Fruit fly (Drosophila melanogaster) whole organism, wandering third instar larva: Measurements from ENCODE around the gene CG6356.

Experiments
- CrebA ChIP-seq: fragments of 200-800 bp; sonication (Bioruptor generic); optimal IDR thresholded peaks from 2 replicates; lab custom pipeline; 2016; ENCODE audit warnings: missing biosample characterization, mild to moderate bottlenecking, missing genetic modification characterization, borderline replicate concordance
- Dif ChIP-seq: fragments of 200-275, 200-300 bp; sonication (Bioruptor generic); optimal IDR thresholded peaks from 2 replicates; lab custom pipeline; 2018; ENCODE audit warnings: missing biosample characterization, missing genetic modification characterization; ENCODE audit not compliant: partially characterized antibody
- HLH106 ChIP-seq: fragments of 200-800 bp; optimal IDR thresholded peaks from 3 replicates; lab custom pipeline; 2019; ENCODE audit warnings: missing biosample characterization, mild to moderate bottlenecking, missing genetic modification characterization, moderate library complexity
- Hnf4 ChIP-seq: fragments of 200-800 bp; sonication (Bioruptor generic); optimal IDR thresholded peaks from 2 replicates; lab custom pipeline; 2016; ENCODE audit warnings: missing biosample characterization, mild to moderate bottlenecking, missing genetic modification characterization
- Hr78 ChIP-seq: fragments of >200 bp; optimal IDR thresholded peaks from 2 replicates; lab custom pipeline; 2017; ENCODE audit warnings: missing biosample characterization, missing genetic modification characterization
- Hr83 ChIP-seq: fragments of 200-300 bp; sonication (Bioruptor generic); optimal IDR thresholded peaks from 2 replicates; lab custom pipeline; 2016; ENCODE audit warnings: missing biosample characterization, mild to moderate bottlenecking, missing genetic modification characterization, moderate library complexity; ENCODE audit not compliant: poor library complexity, severe bottlenecking
- Jra ChIP-seq: sonication (Bioruptor generic); optimal IDR thresholded peaks from 2 replicates; lab custom pipeline; 2016; ENCODE audit warnings: missing biosample characterization, missing genetic modification characterization
- Mio ChIP-seq: sonication (Bioruptor generic); optimal IDR thresholded peaks from 2 replicates; lab custom pipeline; 2016; ENCODE audit warnings: missing biosample characterization, missing genetic modification characterization
- N ChIP-seq: fragments of >200 bp; optimal IDR thresholded peaks from 2 replicates; lab custom pipeline; 2018; ENCODE audit warnings: missing biosample characterization, missing external identifiers, missing genetic modification characterization
- OdsH ChIP-seq: fragments of 200-800 bp; sonication (Bioruptor generic); optimal IDR thresholded peaks from 2 replicates; lab custom pipeline; 2016; ENCODE audit warnings: missing biosample characterization, mild to moderate bottlenecking, missing genetic modification characterization
- Rel ChIP-seq, 2 experiments: fragments of 200-800 bp; sonication (Bioruptor generic) in 1 of 2; optimal IDR thresholded peaks; 2 replicates in 1 of 2; 3 replicates in 1 of 2; lab custom pipeline; 2016 to 2019; ENCODE audit warnings: mild to moderate bottlenecking in 2 of 2, missing biosample characterization in 2 of 2, missing genetic modification characterization in 2 of 2, moderate library complexity in 1 of 2
- Vsx2 ChIP-seq: fragments of 200-300, 225-300 bp; sonication (Bioruptor generic); optimal IDR thresholded peaks from 2 replicates; lab custom pipeline; 2018; ENCODE audit warnings: missing biosample characterization, missing genetic modification characterization; ENCODE audit not compliant: partially characterized antibody
- br ChIP-seq: fragments of 200-800 bp; sonication (Bioruptor generic); optimal IDR thresholded peaks from 2 replicates; lab custom pipeline; 2016; ENCODE audit warnings: missing biosample characterization, missing genetic modification characterization
- brk ChIP-seq: fragments of 200-800 bp; sonication (Bioruptor generic); optimal IDR thresholded peaks from 2 replicates; lab custom pipeline; 2016; ENCODE audit warnings: missing biosample characterization, mild to moderate bottlenecking, missing genetic modification characterization
- dl ChIP-seq, 2 experiments: fragments of 175-275, 200-275 bp in 1 of 2; fragments of 200-275 bp in 1 of 2; sonication (Bioruptor generic); optimal IDR thresholded peaks; lab custom pipeline; 2018; ENCODE audit warnings: mild to moderate bottlenecking in 2 of 2, missing biosample characterization in 2 of 2, missing genetic modification characterization in 2 of 2, moderate library complexity in 2 of 2; ENCODE audit not compliant: partially characterized antibody in 2 of 2, insufficient read depth in 1 of 2
- ey ChIP-seq: fragments of 200-800 bp; sonication (Bioruptor generic); optimal IDR thresholded peaks from 2 replicates; lab custom pipeline; 2016; ENCODE audit warnings: missing biosample characterization, missing genetic modification characterization
- fru ChIP-seq: fragments of 200-800 bp; sonication (Bioruptor generic); optimal IDR thresholded peaks from 3 replicates; lab custom pipeline; 2016; ENCODE audit warnings: missing biosample characterization, mild to moderate bottlenecking, missing genetic modification characterization
- h ChIP-seq: fragments of 200-800 bp; sonication (Bioruptor generic); optimal IDR thresholded peaks from 3 replicates; lab custom pipeline; 2016; ENCODE audit warnings: missing biosample characterization, mild to moderate bottlenecking, missing genetic modification characterization
- jim ChIP-seq: fragments of 175-275, 200-325 bp; sonication (Bioruptor generic); optimal IDR thresholded peaks from 2 replicates; lab custom pipeline; 2016; ENCODE audit warnings: missing biosample characterization, mild to moderate bottlenecking, missing genetic modification characterization
- lola ChIP-seq: fragments of >200 bp; optimal IDR thresholded peaks from 2 replicates; lab custom pipeline; 2017; ENCODE audit warnings: missing biosample characterization, missing genetic modification characterization
- pan ChIP-seq: fragments of >200 bp; optimal IDR thresholded peaks from 2 replicates; lab custom pipeline; 2017
- psq ChIP-seq: fragments of 200-800 bp; sonication (Bioruptor generic); optimal IDR thresholded peaks from 3 replicates; lab custom pipeline; 2017; ENCODE audit warnings: missing biosample characterization, mild to moderate bottlenecking, missing genetic modification characterization, moderate library complexity
- rgr ChIP-seq: fragments of 200-800 bp; sonication (Bioruptor generic); optimal IDR thresholded peaks from 3 replicates; lab custom pipeline; 2016; ENCODE audit warnings: missing biosample characterization, mild to moderate bottlenecking, missing genetic modification characterization
- sage ChIP-seq: fragments of 200-800 bp; sonication (Bioruptor generic); optimal IDR thresholded peaks from 2 replicates; lab custom pipeline; 2016; ENCODE audit warnings: missing biosample characterization, mild to moderate bottlenecking, missing genetic modification characterization
- sv ChIP-seq: fragments of 200-800 bp; sonication (Bioruptor generic); optimal IDR thresholded peaks from 3 replicates; lab custom pipeline; 2016; ENCODE audit warnings: missing biosample characterization, missing genetic modification characterization
- tai ChIP-seq: sonication (Bioruptor generic); optimal IDR thresholded peaks from 2 replicates; lab custom pipeline; 2016; ENCODE audit warnings: missing biosample characterization, missing genetic modification characterization
- woc ChIP-seq: sonication (Bioruptor generic); optimal IDR thresholded peaks from 2 replicates; lab custom pipeline; 2016; ENCODE audit warnings: missing biosample characterization, mild to moderate bottlenecking, missing genetic modification characterization

The CG6356 gene

DNA sequence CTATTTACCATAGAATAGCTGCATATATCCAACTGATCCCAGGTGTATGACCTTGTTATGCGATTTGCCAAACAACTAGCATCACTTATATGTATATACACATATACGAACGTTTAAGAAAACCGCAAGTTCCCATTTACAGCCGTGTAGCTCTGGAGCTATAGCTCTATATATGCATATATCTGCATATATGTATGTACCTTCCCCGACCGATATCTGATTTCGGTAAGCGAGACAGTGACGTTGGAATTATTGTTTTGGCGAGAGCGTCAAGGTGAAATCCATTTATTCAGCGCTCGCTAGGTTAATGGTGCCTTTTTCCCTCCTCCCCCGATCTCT lies 23.7 kb upstream of the CG6356 start:
- TF ChIP-seq brk (GFP tag; lab: Kevin White, UChicago) (no peak), sage (GFP tag; lab: Kevin White, UChicago) (no peak), fru (peak; percentile 56), h (peak; percentile 25), psq (GFP tag; lab: Kevin White, UChicago) (peak; percentile 29)
- TF ChIP-seq, all 38 proteins: peak for 3

DNA sequence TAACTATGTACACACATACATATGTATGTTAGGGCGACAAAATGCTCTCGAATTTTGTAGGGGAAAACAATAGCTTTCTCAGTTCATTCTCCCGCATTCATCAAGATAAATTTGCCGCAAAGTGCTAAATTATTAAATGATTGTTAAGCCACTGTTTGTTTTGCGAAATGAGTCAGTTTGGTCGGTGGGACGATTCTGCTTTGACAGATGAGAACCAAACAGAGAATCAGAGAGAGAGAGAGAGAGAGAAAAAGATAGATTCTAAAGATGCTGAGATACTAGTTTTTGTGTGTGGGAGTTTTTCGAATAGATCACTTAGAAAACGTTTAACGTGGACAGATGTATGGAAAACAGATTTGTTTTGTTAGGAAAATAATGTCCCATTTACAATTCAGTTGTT lies 23.3 kb upstream of the CG6356 start:
- TF ChIP-seq Dif (GFP tag; lab: Kevin White, UChicago) (peak; percentile 8), woc (GFP tag; lab: Kevin White, UChicago) (no peak)

DNA sequence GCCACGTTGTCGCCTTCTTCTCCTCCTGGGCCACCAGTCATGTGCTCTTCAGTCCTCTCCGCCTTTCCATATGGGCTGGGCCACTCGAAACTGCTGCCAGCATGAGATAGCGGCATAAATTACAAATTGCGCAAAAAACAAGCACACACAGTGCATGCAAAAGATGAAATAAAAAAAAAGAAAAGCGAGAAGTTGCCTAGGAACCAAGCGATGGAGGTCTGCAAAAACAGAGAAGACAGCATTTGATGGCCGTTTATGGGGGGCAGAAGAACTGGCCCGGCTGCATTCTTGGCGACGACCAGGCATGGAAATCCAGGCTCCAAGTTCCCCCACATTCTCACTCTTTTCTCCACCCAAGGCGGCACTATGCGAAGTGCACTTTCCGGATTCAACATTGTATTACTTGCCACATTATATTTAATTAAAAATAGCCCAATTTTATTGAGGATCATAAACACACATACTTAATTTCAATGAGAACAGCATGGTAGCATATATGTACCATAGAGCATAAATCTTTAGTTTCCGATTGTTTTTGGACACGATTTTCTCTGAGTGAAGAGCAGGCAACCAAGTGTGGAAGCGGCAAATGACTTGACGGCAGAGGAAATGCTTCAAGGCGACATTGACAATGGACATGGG lies 22.3 kb upstream of the CG6356 start:
- TF ChIP-seq N (GFP tag; lab: Kevin White, UChicago), result no peak
- TF ChIP-seq psq (GFP tag; lab: Kevin White, UChicago), result no peak
- TF ChIP-seq Jra (GFP tag; lab: Kevin White, UChicago), result no peak
- TF ChIP-seq tai, result no peak
- no peak for TF ChIP-seq fru
- no peak for TF ChIP-seq brk (GFP tag; lab: Kevin White, UChicago)
- no peak for TF ChIP-seq br (GFP tag; lab: Kevin White, UChicago)
- TF ChIP-seq Hr83, result no peak
- no peak for TF ChIP-seq pan
- no peak for TF ChIP-seq Dif (GFP tag; lab: Kevin White, UChicago)
- no peak for TF ChIP-seq jim (GFP tag; lab: Kevin White, UChicago)
- no peak for TF ChIP-seq Mio (GFP tag; lab: Kevin White, UChicago)
- TF ChIP-seq ey (GFP tag; lab: Kevin White, UChicago), result no peak
- TF ChIP-seq HLH106, result no peak
- TF ChIP-seq rgr (GFP tag; lab: Kevin White, UChicago), result no peak

dm6 chr3R:24262923-24263322 lies 20.8 kb upstream of the CG6356 start:
- no peak for TF ChIP-seq pan
- TF ChIP-seq Hnf4 (GFP tag; lab: Kevin White, UChicago), result peak; percentile 56
- peak; percentile 19 for TF ChIP-seq Hr83
- TF ChIP-seq Rel (GFP tag; optimal IDR thresholded peaks at IDR 0.05; lab: Kevin White, UChicago), result no peak
- peak; percentile 85 for TF ChIP-seq Rel (tag; optimal IDR thresholded peaks at IDR 0.05; lab: Kevin White, UChicago)

DNA sequence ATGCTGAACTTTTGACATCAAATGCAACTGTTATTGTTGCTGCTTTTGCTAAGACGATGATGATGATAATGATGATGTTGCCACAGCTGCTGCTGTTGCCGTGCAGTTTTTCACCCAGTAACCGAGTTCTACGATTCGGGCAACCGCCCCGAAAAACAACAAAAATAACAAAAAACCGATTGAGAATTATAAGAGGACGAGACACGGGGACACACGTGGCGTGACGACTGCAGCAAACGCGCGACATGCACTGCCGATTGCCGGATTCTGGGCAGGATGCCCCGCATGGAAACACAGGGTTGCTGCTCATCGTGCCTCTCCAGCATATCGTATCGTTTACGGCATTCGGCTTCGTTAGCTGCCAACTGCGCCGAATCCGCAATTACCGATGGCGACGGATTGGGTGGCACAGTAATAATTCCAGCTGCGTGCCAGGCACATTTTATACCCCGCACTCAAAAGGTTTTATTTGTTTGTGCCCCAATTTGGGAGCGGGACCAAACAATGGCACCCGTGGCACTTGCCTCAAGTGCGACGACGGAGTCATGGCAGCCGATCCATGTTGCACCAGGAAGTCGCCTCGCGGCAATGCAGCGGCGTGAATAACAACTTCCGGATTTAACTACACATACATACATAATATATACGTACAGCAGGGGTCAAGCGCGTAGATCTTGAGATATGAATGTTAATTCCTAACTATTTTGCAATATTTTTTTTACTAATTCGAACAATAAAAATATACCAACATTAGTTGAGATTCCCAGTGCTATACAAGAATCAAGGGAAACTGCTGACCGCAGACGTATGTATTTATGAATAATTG lies 20.0 kb upstream of the CG6356 start:
- TF ChIP-seq dl (GFP tag; optimal IDR thresholded peaks at IDR 0.05; lab: Kevin White, UChicago; ENCODE audit: insufficient read depth in 1 of 2, partially characterized antibody in 2 of 2), result no peak
- no peak for TF ChIP-seq OdsH (GFP tag; lab: Kevin White, UChicago)
- TF ChIP-seq Mio (GFP tag; lab: Kevin White, UChicago), result no peak
- no peak for TF ChIP-seq Hr78 (GFP tag; lab: Kevin White, UChicago)
- TF ChIP-seq Hr83, result peak; percentile 36
- TF ChIP-seq h, result peak; percentile 17
- TF ChIP-seq Rel (GFP tag; optimal IDR thresholded peaks at IDR 0.05; lab: Kevin White, UChicago), result no peak
- no peak for TF ChIP-seq Rel (tag; optimal IDR thresholded peaks at IDR 0.05; lab: Kevin White, UChicago)
- TF ChIP-seq fru, result peak; percentile 26
- TF ChIP-seq lola (GFP tag; lab: Kevin White, UChicago), result no peak

DNA sequence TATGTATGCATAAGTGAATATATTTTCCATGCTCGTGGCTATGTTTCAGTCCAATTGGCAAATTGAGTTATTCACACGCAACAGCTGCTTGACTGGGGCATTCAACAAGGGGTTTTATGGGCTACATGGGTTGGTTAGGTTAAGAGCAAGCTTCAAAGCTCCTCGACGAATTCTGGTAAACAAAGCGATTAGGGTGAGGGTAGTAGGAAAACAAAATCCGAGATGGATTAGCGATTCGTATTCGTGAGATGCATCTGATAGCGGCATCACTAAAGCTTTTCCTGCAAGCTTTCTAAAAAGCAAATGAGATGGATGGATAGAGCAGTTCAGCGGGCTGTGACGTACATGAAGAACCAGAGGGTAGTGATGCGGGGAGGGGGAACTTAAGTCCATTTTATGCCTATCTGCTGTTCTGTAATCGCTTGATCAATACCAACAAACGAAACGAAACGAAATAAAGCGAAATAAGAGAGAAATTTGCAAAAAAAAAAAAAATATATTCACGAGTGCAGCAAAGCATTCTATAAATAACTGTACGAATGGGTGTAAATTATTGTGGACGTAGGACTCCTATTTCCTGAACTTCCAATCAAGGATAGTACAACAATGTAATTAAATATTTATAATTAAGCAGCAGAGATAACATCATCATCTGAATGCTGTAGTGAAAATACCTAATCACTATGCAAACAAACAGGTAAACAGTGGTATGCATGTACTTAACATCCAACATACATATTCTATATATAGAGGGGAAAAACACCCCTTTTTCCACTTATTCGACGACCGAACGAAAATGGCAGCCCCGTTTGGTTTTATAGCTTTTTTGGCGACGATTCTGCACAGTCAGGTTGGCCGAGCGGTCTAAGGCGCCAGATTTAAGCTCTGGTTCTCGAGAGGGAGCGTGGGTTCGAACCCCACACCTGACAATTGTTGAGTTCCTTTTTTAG lies 19.1 kb upstream of the CG6356 start:
- peak; percentile 13 for TF ChIP-seq brk (GFP tag; lab: Kevin White, UChicago)
- TF ChIP-seq N (GFP tag; lab: Kevin White, UChicago), result no peak
- peak; percentile 6 for TF ChIP-seq Vsx2 (GFP tag; lab: Kevin White, UChicago)
- TF ChIP-seq psq (GFP tag; lab: Kevin White, UChicago), result peak; percentile 1
- no peak for TF ChIP-seq CrebA
- TF ChIP-seq Rel (GFP tag; optimal IDR thresholded peaks at IDR 0.05; lab: Kevin White, UChicago), result no peak
- TF ChIP-seq Rel (tag; optimal IDR thresholded peaks at IDR 0.05; lab: Kevin White, UChicago), result peak; percentile 95
- TF ChIP-seq fru, result no peak
- no peak for TF ChIP-seq Hr83
- TF ChIP-seq sv, result no peak
- peak; percentile 6 for TF ChIP-seq OdsH (GFP tag; lab: Kevin White, UChicago)
